Fruit fly (Drosophila melanogaster) whole organism, embryonic: ENCODE results near the gene flfl.

Experiments
- Atf3 ChIP-seq: fragments of 200-800 bp; sonication (Bioruptor generic); optimal IDR thresholded peaks from 3 replicates; lab custom pipeline; 2016; ENCODE audit warnings: missing biosample characterization, missing genetic modification characterization
- CG1233 ChIP-seq: fragments of 200-800 bp; sonication (Bioruptor generic); optimal IDR thresholded peaks from 4 replicates; lab custom pipeline; 2018; ENCODE audit warnings: missing biosample characterization, mild to moderate bottlenecking, missing genetic modification characterization
- CG13123 ChIP-seq: fragments of 200-800 bp; sonication (Bioruptor generic); optimal IDR thresholded peaks from 2 replicates; lab custom pipeline; 2016; ENCODE audit warnings: missing biosample characterization, missing genetic modification characterization
- CG14441 ChIP-seq: fragments of 200-800 bp; sonication (Bioruptor generic); IDR thresholded peaks from 2 replicates; pipeline ENCODE4 v1.3.6; 2022; ENCODE audit warnings: missing biosample characterization, missing genetic modification characterization
- CG14965 ChIP-seq: fragments of 200-800 bp; sonication (Bioruptor generic); optimal IDR thresholded peaks from 2 replicates; lab custom pipeline; 2016; ENCODE audit warnings: missing biosample characterization, missing genetic modification characterization, borderline replicate concordance
- CG2202 ChIP-seq: fragments of 200-800 bp; sonication (Bioruptor generic); optimal IDR thresholded peaks from 2 replicates; lab custom pipeline; 2018; ENCODE audit warnings: missing biosample characterization, mild to moderate bottlenecking, missing genetic modification characterization
- CG2889 ChIP-seq: fragments of 200-800 bp; sonication (Bioruptor generic); IDR thresholded peaks from 3 replicates; pipeline ENCODE4 v1.3.6; 2022; ENCODE audit warnings: missing biosample characterization, missing genetic modification characterization
- CG32767 ChIP-seq: fragments of 200-800 bp; sonication (Bioruptor generic); IDR thresholded peaks from 2 replicates; pipeline ENCODE4 v1.3.6; 2022; ENCODE audit warnings: missing biosample characterization, missing genetic modification characterization
- CG33213 ChIP-seq: fragments of 200-800 bp; sonication (Bioruptor generic); optimal IDR thresholded peaks from 3 replicates; lab custom pipeline; 2016; ENCODE audit warnings: missing biosample characterization, missing genetic modification characterization
- CG33557 ChIP-seq: fragments of 200-800 bp; sonication (Bioruptor generic); optimal IDR thresholded peaks from 2 replicates; lab custom pipeline; 2019; ENCODE audit warnings: missing biosample characterization, mild to moderate bottlenecking, missing genetic modification characterization, moderate library complexity
- CG3726 ChIP-seq: fragments of 200-800 bp; sonication (Bioruptor generic); IDR thresholded peaks from 3 replicates; pipeline ENCODE4, ENCODE4 v1.3.6; 2022; ENCODE audit warnings: missing biosample characterization, missing genetic modification characterization
- CG42726 ChIP-seq: fragments of 200-800 bp; sonication (Bioruptor generic); IDR thresholded peaks from 2 replicates; pipeline ENCODE4 v1.3.6; 2022; ENCODE audit warnings: missing biosample characterization, missing genetic modification characterization; ENCODE audit not compliant: partially characterized antibody
- CG6254 ChIP-seq: fragments of 200-800 bp; sonication (Bioruptor generic); optimal IDR thresholded peaks from 3 replicates; lab custom pipeline; 2017; ENCODE audit warnings: mild to moderate bottlenecking, missing biosample characterization, missing genetic modification reagents, missing genetic modification characterization
- CG7271 ChIP-seq: fragments of 200-800 bp; sonication (Bioruptor generic); optimal IDR thresholded peaks from 2 replicates; lab custom pipeline; 2018; ENCODE audit warnings: missing biosample characterization, mild to moderate bottlenecking, missing genetic modification characterization, moderate library complexity
- CG7963 ChIP-seq: fragments of 200-800 bp; sonication (Bioruptor generic); IDR thresholded peaks from 3 replicates; pipeline ENCODE4 v1.3.6; 2022; ENCODE audit warnings: missing biosample characterization, missing genetic modification characterization; ENCODE audit not compliant: partially characterized antibody
- CG9215 ChIP-seq: fragments of 200-800 bp; sonication (Bioruptor generic); IDR thresholded peaks from 2 replicates; pipeline ENCODE4 v1.3.6; 2022; ENCODE audit warnings: missing biosample characterization, missing genetic modification characterization
- CG9797 ChIP-seq: fragments of 200-800 bp; sonication (Bioruptor generic); optimal IDR thresholded peaks from 3 replicates; lab custom pipeline; 2018; ENCODE audit warnings: missing biosample characterization, mild to moderate bottlenecking, missing genetic modification characterization
- CTCF ChIP-seq: fragments of 200-800 bp; sonication (Bioruptor generic); optimal IDR thresholded peaks from 2 replicates; lab custom pipeline; 2017; ENCODE audit warnings: missing biosample characterization, mild to moderate bottlenecking, missing genetic modification characterization, moderate library complexity
- Camta ChIP-seq: fragments of 200-800 bp; sonication (Bioruptor generic); optimal IDR thresholded peaks from 2 replicates; lab custom pipeline; 2016; ENCODE audit warnings: missing biosample characterization, missing genetic modification characterization
- Dad ChIP-seq: fragments of 200-800 bp; sonication (Bioruptor generic); optimal IDR thresholded peaks from 3 replicates; lab custom pipeline; 2016; ENCODE audit warnings: missing biosample characterization, missing genetic modification characterization
- Dip2 ChIP-seq: fragments of 200-800 bp; sonication (Bioruptor generic); IDR thresholded peaks from 2 replicates; pipeline ENCODE4 v1.3.6; 2022; ENCODE audit warnings: missing biosample characterization, missing genetic modification characterization
- Doc3 ChIP-seq: fragments of 200-800 bp; sonication (Bioruptor generic); IDR thresholded peaks from 3 replicates; pipeline ENCODE4 v1.3.6; 2022; ENCODE audit warnings: missing biosample characterization, missing genetic modification characterization; ENCODE audit not compliant: partially characterized antibody
- H15 ChIP-seq: fragments of 200-800 bp; sonication (Bioruptor generic); IDR thresholded peaks from 3 replicates; pipeline ENCODE4 v1.3.6; 2022; ENCODE audit warnings: missing biosample characterization, missing genetic modification characterization
- Hsf ChIP-seq: fragments of 200-800 bp; sonication (Bioruptor generic); optimal IDR thresholded peaks from 3 replicates; lab custom pipeline; 2016; ENCODE audit warnings: missing biosample characterization, missing genetic modification characterization
- Max ChIP-seq: fragments of 200-800 bp; sonication (Bioruptor generic); optimal IDR thresholded peaks from 2 replicates; lab custom pipeline; 2016; ENCODE audit warnings: missing biosample characterization, mild to moderate bottlenecking, missing genetic modification characterization
- Med ChIP-seq: fragments of 200-800 bp; sonication (Bioruptor generic); peaks from one replicate; lab custom pipeline; 2016; ENCODE audit warnings: missing biosample characterization, missing genetic modification characterization, mild to moderate bottlenecking, inconsistent platforms, moderate library complexity
- Nf-YA ChIP-seq: fragments of 200-800 bp; sonication (Bioruptor generic); IDR thresholded peaks from 2 replicates; pipeline ENCODE4 v1.3.6; 2022; ENCODE audit warnings: missing biosample characterization, missing genetic modification characterization
- Scr ChIP-seq: fragments of 200-800 bp; sonication (Bioruptor generic); IDR thresholded peaks from 2 replicates; pipeline ENCODE4 v1.3.6; 2022; ENCODE audit warnings: missing biosample characterization, missing genetic modification characterization; ENCODE audit not compliant: partially characterized antibody
- Spps ChIP-seq: fragments of 200-800 bp; sonication (Bioruptor generic); optimal IDR thresholded peaks from 2 replicates; lab custom pipeline; 2018; ENCODE audit warnings: missing biosample characterization, mild to moderate bottlenecking, missing genetic modification characterization
- abd-A ChIP-seq: fragments of 200-800 bp; sonication (Bioruptor generic); optimal IDR thresholded peaks from 3 replicates; lab custom pipeline; 2019; ENCODE audit warnings: missing biosample characterization, mild to moderate bottlenecking, missing genetic modification characterization, moderate library complexity
- al ChIP-seq: fragments of 200-800 bp; sonication (Bioruptor generic); IDR thresholded peaks from 2 replicates; pipeline ENCODE4 v1.3.6; 2022; ENCODE audit warnings: missing biosample characterization, missing genetic modification characterization
- ash1 ChIP-seq: fragments of 200-800 bp; sonication (Bioruptor generic); optimal IDR thresholded peaks from 2 replicates; lab custom pipeline; 2018; ENCODE audit warnings: missing biosample characterization, mild to moderate bottlenecking, missing genetic modification characterization
- da ChIP-seq: fragments of 200-800 bp; sonication (Bioruptor generic); optimal IDR thresholded peaks from 2 replicates; lab custom pipeline; 2016; ENCODE audit warnings: missing biosample characterization, missing genetic modification characterization
- danr ChIP-seq: fragments of 200-800 bp; sonication (Bioruptor generic); IDR thresholded peaks from 2 replicates; pipeline ENCODE4 v1.3.6; 2022; ENCODE audit warnings: missing biosample characterization, missing genetic modification characterization
- dati ChIP-seq: fragments of 200-800 bp; sonication (Bioruptor generic); IDR thresholded peaks from 2 replicates; pipeline ENCODE4 v1.3.6; 2022; ENCODE audit warnings: missing biosample characterization, missing genetic modification characterization
- gcm2 ChIP-seq: fragments of 200-800 bp; sonication (Bioruptor generic); optimal IDR thresholded peaks from 2 replicates; lab custom pipeline; 2016; ENCODE audit warnings: missing biosample characterization, missing genetic modification characterization
- gsb-n ChIP-seq: fragments of 200-800 bp; sonication (Bioruptor generic); optimal IDR thresholded peaks from 3 replicates; lab custom pipeline; 2018; ENCODE audit warnings: missing biosample characterization, mild to moderate bottlenecking, missing genetic modification characterization
- kay ChIP-seq: fragments of 200-800 bp; sonication (Bioruptor generic); optimal IDR thresholded peaks from 2 replicates; lab custom pipeline; 2016; ENCODE audit warnings: missing biosample characterization, missing genetic modification characterization
- odd ChIP-seq: fragments of 200-800 bp; sonication (Bioruptor generic); optimal IDR thresholded peaks from 2 replicates; lab custom pipeline; 2017; ENCODE audit warnings: missing biosample characterization, mild to moderate bottlenecking, missing genetic modification characterization
- p53 ChIP-seq: fragments of 200-800 bp; sonication (Bioruptor generic); optimal IDR thresholded peaks from 2 replicates; lab custom pipeline; 2016; ENCODE audit warnings: missing biosample characterization, missing genetic modification characterization
- ranshi ChIP-seq: fragments of 200-800 bp; sonication (Bioruptor generic); IDR thresholded peaks from 2 replicates; pipeline ENCODE4 v1.3.6; 2022; ENCODE audit warnings: missing biosample characterization, missing genetic modification characterization
- row ChIP-seq: fragments of 200-800 bp; sonication (Bioruptor generic); IDR thresholded peaks from 3 replicates; pipeline ENCODE4 v1.3.6; 2022; ENCODE audit warnings: missing biosample characterization, missing genetic modification characterization
- sc ChIP-seq, 3 experiments: fragments of >200 bp in 2 of 3; fragments of 200-800 bp in 1 of 3; sonication (Bioruptor generic) in 1 of 3; optimal IDR thresholded peaks; 2 replicates in 2 of 3; 3 replicates in 1 of 3; lab custom pipeline; 2017; ENCODE audit warnings: mild to moderate bottlenecking in 1 of 3, missing biosample characterization in 1 of 3, missing genetic modification characterization in 1 of 3, missing genetic modification reagents in 1 of 3
- sens-2 ChIP-seq: fragments of 200-800 bp; sonication (Bioruptor generic); IDR thresholded peaks from 2 replicates; pipeline ENCODE4 v1.3.6; 2022; ENCODE audit warnings: missing biosample characterization, missing genetic modification characterization
- sisA ChIP-seq: fragments of 200-800 bp; sonication (Bioruptor generic); IDR thresholded peaks from 2 replicates; pipeline ENCODE4 v1.3.6; 2022; ENCODE audit warnings: missing biosample characterization, missing genetic modification characterization
- slou ChIP-seq: fragments of 200-800 bp; sonication (Bioruptor generic); optimal IDR thresholded peaks from 3 replicates; lab custom pipeline; 2016; ENCODE audit warnings: missing biosample characterization, missing genetic modification characterization
- stwl ChIP-seq: fragments of 200-800 bp; sonication (Bioruptor generic); optimal IDR thresholded peaks from 3 replicates; lab custom pipeline; 2018; ENCODE audit warnings: missing biosample characterization, mild to moderate bottlenecking, missing genetic modification characterization, moderate library complexity
- tio ChIP-seq: fragments of 200-800 bp; sonication (Bioruptor generic); optimal IDR thresholded peaks from 2 replicates; lab custom pipeline; 2017; ENCODE audit warnings: missing biosample characterization, missing genetic modification characterization, inconsistent platforms
- tup ChIP-seq: fragments of 200-800 bp; sonication (Bioruptor generic); optimal IDR thresholded peaks from 2 replicates; lab custom pipeline; 2016; ENCODE audit warnings: missing biosample characterization, mild to moderate bottlenecking, missing genetic modification characterization, moderate library complexity
- twi ChIP-seq: fragments of 200-800 bp; optimal IDR thresholded peaks from 2 replicates; lab custom pipeline; 2019; ENCODE audit warnings: missing biosample characterization, mild to moderate bottlenecking, missing genetic modification characterization, moderate library complexity

flfl gene

dm6 chr3R:13659865-13660738, 23.6 kb upstream of the flfl start, which contains the start of gene Hrb87F (continued):
- TF ChIP-seq CG1233 (GFP tag; lab: Kevin White, UChicago) (no peak), p53 (GFP tag; lab: Kevin White, UChicago) (no peak), gcm2 (GFP tag; lab: Kevin White, UChicago) (no peak), CG7271 (tag; lab: Kevin White, UChicago) (no peak), CTCF (GFP tag; lab: Kevin White, UChicago) (no peak), CG9797 (GFP tag; lab: Kevin White, UChicago) (peak; percentile 57), Dad (GFP tag; lab: Kevin White, UChicago) (no peak), stwl (tag; lab: Kevin White, UChicago) (no peak), Max (GFP tag; lab: Kevin White, UChicago) (no peak), CG14441 (GFP tag; lab: Robert Waterston, UW) (no peak), slou (GFP tag; lab: Kevin White, UChicago) (no peak), CG33213 (GFP tag; lab: Kevin White, UChicago) (no peak), Nf-YA (GFP tag; lab: Robert Waterston, UW) (no peak), row (peak; percentile 86), CG42726 (GFP tag; lab: Robert Waterston, UW) (no peak), CG9215 (GFP tag; lab: Robert Waterston, UW) (peak; percentile 12; the same call in 1 of the 2 replicates), Scr (GFP tag; lab: Robert Waterston, UW) (peak; percentile 19; the same call in 1 of the 2 replicates), al (GFP tag; lab: Robert Waterston, UW) (no peak), ranshi (GFP tag; lab: Robert Waterston, UW) (peak; percentile 7; the same call in 1 of the 2 replicates), kay (no peak), Hsf (GFP tag; lab: Kevin White, UChicago) (no peak), Doc3 (GFP tag; lab: Robert Waterston, UW) (no peak), da (no peak), CG6254 (GFP tag; lab: Kevin White, UChicago) (no peak), CG32767 (no peak), odd (GFP tag; lab: Kevin White, UChicago) (no peak), Dip2 (no peak), sisA (GFP tag; lab: Robert Waterston, UW) (0 out of 2 replicates have a peak, but pooled peaks have one; percentile 18), CG2202 (tag; lab: Kevin White, UChicago) (no peak), Camta (no peak), Med (GFP tag; lab: Kevin White, UChicago) (peak; percentile 77), danr (GFP tag; lab: Robert Waterston, UW) (no peak), CG7963 (GFP tag; lab: Robert Waterston, UW) (no peak), gsb-n (no peak), tup (GFP tag; lab: Kevin White, UChicago) (no peak), twi (no peak), Atf3 (no peak), CG33557 (no peak), abd-A (tag; lab: Kevin White, UChicago) (no peak), CG3726 (GFP tag; lab: Robert Waterston, UW) (no peak), H15 (GFP tag; lab: Robert Waterston, UW) (no peak), tio (no peak), dati (GFP tag; lab: Robert Waterston, UW) (no peak), ash1 (GFP tag; lab: Kevin White, UChicago) (no peak), CG14965 (GFP tag; lab: Kevin White, UChicago) (no peak), sens-2 (GFP tag; lab: Robert Waterston, UW) (no peak), sc (optimal IDR thresholded peaks at IDR 0.05; lab: Kevin White, UChicago) (no peak), sc (GFP tag; optimal IDR thresholded peaks at IDR 0.05; lab: Kevin White, UChicago) (no peak), CG2889 (GFP tag; lab: Robert Waterston, UW) (no peak), CG13123 (GFP tag; lab: Kevin White, UChicago) (no peak), Spps (no peak)
